Fruit fly (Drosophila melanogaster) Kc167 (cell line): ENCODE measurements around the gene CG4972.

ENCODE experiments used
- Myc ChIP-seq: fragments of >200 bp; optimal IDR thresholded peaks from 2 replicates; lab custom pipeline; 2017; ENCODE audit warnings: missing external identifiers
- Sin3A ChIP-seq: fragments of >200 bp; optimal IDR thresholded peaks from 2 replicates; lab custom pipeline; 2018; ENCODE audit warnings: missing external identifiers
- h ChIP-seq: fragments of >200 bp; optimal IDR thresholded peaks from 3 replicates; lab custom pipeline; 2018; ENCODE audit warnings: missing external identifiers
- insv ChIP-seq: fragments of >200 bp; optimal IDR thresholded peaks from 3 replicates; lab custom pipeline; 2018; ENCODE audit warnings: missing external identifiers
- psq ChIP-seq: fragments of >200 bp; optimal IDR thresholded peaks from 2 replicates; lab custom pipeline; 2017; ENCODE audit warnings: missing external identifiers
- ttk ChIP-seq: sonication (Bioruptor generic); optimal IDR thresholded peaks from 2 replicates; lab custom pipeline; 2017; ENCODE audit warnings: missing external identifiers

CG4972 gene

dm6 chr2L:10292066-10292560 lies 22.5 kb upstream of the CG4972 start, which contains the start of gene Ufd4:
Gene Ufd4, minus strand, starts transcription at chr2L:10292365.
- TF ChIP-seq Sin3A (no peak), h (lab: Kevin White, UChicago) (no peak), psq (lab: Kevin White, UChicago) (no peak), insv (lab: Kevin White, UChicago) (no peak), Myc (no peak), ttk (lab: Kevin White, UChicago) (no peak)

- TF ChIP-seq insv (lab: Kevin White, UChicago) = no peak
Measured at dm6 chr2L:10294798-10295669, 19.6 kb upstream of the CG4972 start, which contains the start of gene Hand. Gene Hand, minus strand, starts transcription at chr2L:10295385.

- no peak for TF ChIP-seq h (lab: Kevin White, UChicago)
- TF ChIP-seq insv (lab: Kevin White, UChicago) = no peak
- no peak for TF ChIP-seq Sin3A
- no peak for TF ChIP-seq Myc
- TF ChIP-seq psq (lab: Kevin White, UChicago) = no peak
- TF ChIP-seq ttk (lab: Kevin White, UChicago) = no peak
Measured at dm6 chr2L:10298306-10298705, 16.3 kb upstream of the CG4972 start.

- TF ChIP-seq insv (lab: Kevin White, UChicago) (no peak), Myc (no peak), ttk (lab: Kevin White, UChicago) (no peak), Sin3A (no peak), psq (lab: Kevin White, UChicago) (no peak), h (lab: Kevin White, UChicago) (no peak)
Measured at dm6 chr2L:10299077-10299809, 15.3 kb upstream of the CG4972 start.

- TF ChIP-seq insv (lab: Kevin White, UChicago) = no peak
- no peak for TF ChIP-seq Sin3A
- TF ChIP-seq psq (lab: Kevin White, UChicago) = no peak
- no peak for TF ChIP-seq ttk (lab: Kevin White, UChicago)
- TF ChIP-seq Myc = no peak
- TF ChIP-seq h (lab: Kevin White, UChicago) = no peak
Measured at dm6 chr2L:10299810-10300147, 14.8 kb upstream of the CG4972 start, which contains the start of gene CYLD. Gene CYLD, minus strand, starts transcription at chr2L:10299847.

dm6 chr2L:10301918-10302317 lies 12.7 kb upstream of the CG4972 start, which contains the start of gene CG13138:
Gene CG13138, minus strand, starts transcription at chr2L:10302018.
- TF ChIP-seq ttk (lab: Kevin White, UChicago) (no peak), Myc (no peak), insv (lab: Kevin White, UChicago) (no peak), psq (lab: Kevin White, UChicago) (no peak), Sin3A (no peak), h (lab: Kevin White, UChicago) (no peak)

- TF ChIP-seq h (lab: Kevin White, UChicago) (no peak), Sin3A (no peak), psq (lab: Kevin White, UChicago) (no peak), ttk (lab: Kevin White, UChicago) (no peak), Myc (no peak), insv (lab: Kevin White, UChicago) (no peak)
Measured at dm6 chr2L:10303786-10304185, 10.8 kb upstream of the CG4972 start, which contains the start of gene nmd. Gene nmd, minus strand, starts transcription at chr2L:10303947.

dm6 chr2L:10305538-10306147 lies 8.9 kb upstream of the CG4972 start:
- no peak for TF ChIP-seq Sin3A
- TF ChIP-seq psq (lab: Kevin White, UChicago) = no peak
- no peak for TF ChIP-seq Myc
- TF ChIP-seq insv (lab: Kevin White, UChicago) = no peak
- no peak for TF ChIP-seq ttk (lab: Kevin White, UChicago)
- TF ChIP-seq h (lab: Kevin White, UChicago) = no peak

- no peak for TF ChIP-seq insv (lab: Kevin White, UChicago)
- TF ChIP-seq h (lab: Kevin White, UChicago) = no peak
- no peak for TF ChIP-seq Sin3A
- TF ChIP-seq psq (lab: Kevin White, UChicago) = no peak
- no peak for TF ChIP-seq ttk (lab: Kevin White, UChicago)
- no peak for TF ChIP-seq Myc
Measured at dm6 chr2L:10306518-10307260, 7.9 kb upstream of the CG4972 start, which contains the start of the genes CG5390 and CG4968. Gene CG5390, minus strand, starts transcription at chr2L:10306594. Gene CG4968, plus strand, starts transcription at chr2L:10306922.

dm6 chr2L:10310614-10311382 lies 3.8 kb upstream of the CG4972 start, which contains the start of gene Cdk5alpha:
Gene Cdk5alpha, minus strand, starts transcription at chr2L:10310956.
- TF ChIP-seq insv (lab: Kevin White, UChicago) = no peak
- TF ChIP-seq Sin3A = no peak
- TF ChIP-seq h (lab: Kevin White, UChicago) = no peak
- TF ChIP-seq Myc = no peak
